Worm (Caenorhabditis elegans): ENCODE data around the gene ins-16.

DNA sequence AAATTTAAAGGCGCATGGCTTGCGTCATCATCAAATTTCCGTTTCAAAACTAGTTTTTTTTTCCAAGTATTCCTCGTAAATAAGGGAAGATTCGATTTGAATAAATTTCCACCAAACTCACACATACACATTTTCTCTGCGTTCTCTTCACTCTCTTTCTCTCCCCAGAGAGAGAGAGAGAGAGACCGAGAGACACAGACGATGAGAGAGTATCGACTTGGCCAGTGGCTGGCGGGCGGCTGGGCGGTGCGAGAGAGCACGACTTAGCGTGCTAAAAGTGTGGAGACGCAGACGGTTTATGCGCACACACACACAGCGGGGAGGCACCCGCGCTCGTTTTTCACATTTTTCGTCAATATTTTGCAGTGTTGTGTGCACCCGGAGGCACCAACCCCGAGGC, 40.1 kb upstream of the ins-16 start:
- TF ChIP-seq nhr-11 (tag; optimal IDR thresholded peaks at IDR 0.05) (no peak), ref-2 (tag; optimal IDR thresholded peaks at IDR 0.05) (peak; percentile 92), ama-1 (optimal IDR thresholded peaks at IDR 0.05) (no peak), elt-2 (tag; optimal IDR thresholded peaks at IDR 0.05) (peak; percentile 19), ceh-6 (GFP tag; optimal IDR thresholded peaks at IDR 0.05) (no peak), pqm-1 (tag; optimal IDR thresholded peaks at IDR 0.05) (no peak), ceh-9 (tag; optimal IDR thresholded peaks at IDR 0.05) (no peak), fkh-10 (GFP tag; optimal IDR thresholded peaks at IDR 0.05) (no peak)

All from whole organism, late embryonic.